Worm (Caenorhabditis elegans): ENCODE results near the gene prdx-6.

DNA sequence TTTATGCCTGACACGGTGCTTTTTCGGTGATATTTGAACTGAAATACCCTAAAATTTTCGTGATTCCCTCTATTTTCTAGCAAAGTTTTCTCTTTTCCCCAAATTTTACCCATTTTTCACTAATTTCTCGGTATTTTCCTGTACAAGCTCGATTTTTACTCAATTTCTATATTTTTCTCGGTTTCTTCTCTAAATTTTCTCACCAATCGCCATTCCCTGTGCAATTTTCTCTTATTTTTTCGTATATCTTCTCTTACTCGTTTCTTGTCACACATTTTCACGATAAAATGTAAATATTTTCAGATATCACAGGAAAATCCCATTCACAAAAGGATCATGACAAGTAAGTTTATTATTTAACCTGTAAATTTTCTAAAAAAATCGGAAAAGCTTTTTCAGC is 23.9 kb upstream of the prdx-6 start, which contains the start of gene csn-3:
- no peak for TF ChIP-seq ces-1 (GFP tag; optimal IDR thresholded peaks at IDR 0.05)
- TF ChIP-seq hlh-30 (tag; optimal IDR thresholded peaks at IDR 0.05; ENCODE audit: insufficient read depth): no peak
- TF ChIP-seq zag-1 (tag; optimal IDR thresholded peaks at IDR 0.05): no peak
- no peak for TF ChIP-seq unc-39 (tag; optimal IDR thresholded peaks at IDR 0.05)
- TF ChIP-seq ceh-32 (tag; optimal IDR thresholded peaks at IDR 0.05; ENCODE audit: poor library complexity): no peak
- TF ChIP-seq aha-1 (tag): no peak
- no peak for TF ChIP-seq lin-13 (GFP tag; optimal IDR thresholded peaks at IDR 0.05)
- no peak for TF ChIP-seq mep-1 (tag; optimal IDR thresholded peaks at IDR 0.05)
- no peak for TF ChIP-seq lsy-2 (tag; optimal IDR thresholded peaks at IDR 0.05)
- TF ChIP-seq mdl-1 (tag; optimal IDR thresholded peaks at IDR 0.05): no peak
- TF ChIP-seq T26A8.4 (GFP tag; IDR thresholded peaks at IDR 0.05): no peak
